Worm (Caenorhabditis elegans): Measurements from ENCODE around the gene C42D4.13.

ce11 chrIV:7212769-7213168 is 24.8 kb upstream of the C42D4.13 start:
- TF ChIP-seq egrh-3 (GFP tag; IDR thresholded peaks at IDR 0.05): no peak
- TF ChIP-seq nhr-90 (tag; optimal IDR thresholded peaks at IDR 0.05): no peak
- no peak for TF ChIP-seq ceh-91 (GFP tag; IDR thresholded peaks at IDR 0.05)
- TF ChIP-seq aptf-2 (GFP tag; conservative IDR thresholded peaks at IDR 0.05): no peak
- TF ChIP-seq ama-1 (optimal IDR thresholded peaks at IDR 0.05): no peak
- no peak for TF ChIP-seq ama-1 (GFP tag; optimal IDR thresholded peaks at IDR 0.05)
- no peak for TF ChIP-seq unc-130 (GFP tag; optimal IDR thresholded peaks at IDR 0.05)
- no peak for TF ChIP-seq snpc-3.4 (tag; optimal IDR thresholded peaks at IDR 0.05)
- TF ChIP-seq K11D2.4 (GFP tag; IDR thresholded peaks at IDR 0.05): no peak
- TF ChIP-seq die-1 (tag; optimal IDR thresholded peaks at IDR 0.05): no peak
- TF ChIP-seq snpc-4 (GFP tag; optimal IDR thresholded peaks at IDR 0.05): no peak
- no peak for TF ChIP-seq snpc-4 (tag; optimal IDR thresholded peaks at IDR 0.05)
- no peak for TF ChIP-seq lag-1 (GFP tag; IDR thresholded peaks at IDR 0.05)
- TF ChIP-seq madf-6 (GFP tag; IDR thresholded peaks at IDR 0.05): no peak
- no peak for TF ChIP-seq gei-17 (GFP tag; optimal IDR thresholded peaks at IDR 0.05)
- no peak for TF ChIP-seq ccch-3 (GFP tag; optimal IDR thresholded peaks at IDR 0.05)
